Worm (Caenorhabditis elegans) whole organism, L4 larva: ENCODE measurements around the gene T08G5.15.

ENCODE experiments used
- daf-19 ChIP-seq: fragments of 200-800 bp; sonication (Bioruptor generic); conservative IDR thresholded peaks from 2 replicates; pipeline ENCODE4 v1.3.6; 2022; ENCODE audit warnings: missing genetic modification characterization, missing compliant biosample characterization
- rbr-2 ChIP-seq: sonication (generic microtip); optimal IDR thresholded peaks from 2 replicates; lab custom pipeline; 2016; ENCODE audit warnings: missing genotype, missing genetic modification characterization, missing compliant biosample characterization

DNA sequence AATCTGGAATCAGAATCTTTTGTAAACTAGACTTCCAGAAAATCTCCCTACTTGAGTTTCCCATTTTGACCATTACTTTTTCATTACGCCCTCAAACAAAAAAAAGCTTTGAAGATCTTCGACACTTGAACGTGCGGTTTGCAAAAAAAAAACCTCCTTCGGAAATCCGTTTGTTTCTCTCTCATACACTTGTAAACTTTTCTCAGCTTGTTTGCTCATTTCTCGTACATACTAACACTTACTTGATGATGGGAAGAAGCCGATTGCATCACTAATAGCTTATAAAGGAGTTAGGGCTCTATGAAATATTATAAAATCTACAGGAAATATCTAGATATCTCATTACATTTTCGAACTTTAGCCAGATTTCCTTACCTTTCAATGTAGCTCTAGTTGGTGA, 21.0 kb downstream of the T08G5.15 start:
- TF ChIP-seq daf-19 (GFP tag; lab: Robert Waterston, UW) (no peak), rbr-2 (tag; lab: Kevin White, UChicago) (no peak)
